Worm (Caenorhabditis elegans) whole organism, young adult: ENCODE results near the gene srh-233.

Experiments
- F10E7.11 ChIP-seq: sonication (generic microtip); optimal IDR thresholded peaks from 2 replicates; lab custom pipeline; 2017; ENCODE audit warnings: mild to moderate bottlenecking, missing genetic modification characterization, moderate library complexity, missing compliant biosample characterization
- F23B12.7 ChIP-seq: sonication (generic microtip); optimal IDR thresholded peaks from 2 replicates; lab custom pipeline; 2017; ENCODE audit warnings: missing genetic modification characterization, mild to moderate bottlenecking, missing compliant biosample characterization, antibody characterized with exemption, moderate library complexity; ENCODE audit not compliant: insufficient read depth
- Y56A3A.18 ChIP-seq: fragments of 200-800 bp; sonication (Bioruptor generic); IDR thresholded peaks from 2 replicates; pipeline ENCODE4 v1.3.6; 2022; ENCODE audit warnings: missing genetic modification reagents, missing genetic modification characterization, missing compliant biosample characterization
- Y95B8A.8 ChIP-seq: fragments of 200-800 bp; sonication (Bioruptor generic); IDR thresholded peaks from 2 replicates; pipeline ENCODE4 v1.3.6; 2022; ENCODE audit warnings: missing genetic modification reagents, missing genetic modification characterization, missing compliant biosample characterization
- attf-5 ChIP-seq: fragments of 200-800 bp; sonication (Bioruptor generic); optimal IDR thresholded peaks from 2 replicates; lab custom pipeline; 2018; ENCODE audit warnings: mild to moderate bottlenecking, missing genetic modification characterization, missing compliant biosample characterization
- attf-6 ChIP-seq: fragments of 200-800 bp; sonication (Bioruptor generic); IDR thresholded peaks from 2 replicates; pipeline ENCODE4 v1.3.6; 2022; ENCODE audit warnings: missing genetic modification reagents, missing genetic modification characterization, missing compliant biosample characterization
- bed-1 ChIP-seq: fragments of 200-800 bp; sonication (Bioruptor generic); IDR thresholded peaks from 2 replicates; pipeline ENCODE4 v1.3.6; 2022; ENCODE audit warnings: missing genetic modification reagents, missing genetic modification characterization, missing compliant biosample characterization
- ceh-40 ChIP-seq: fragments of 200-800 bp; sonication (Bioruptor generic); IDR thresholded peaks from 2 replicates; pipeline ENCODE4 v1.3.6; 2022; ENCODE audit warnings: missing genetic modification characterization, missing compliant biosample characterization
- dox-1 ChIP-seq: fragments of 200-800 bp; sonication (Bioruptor generic); IDR thresholded peaks from 2 replicates; pipeline ENCODE4 v1.3.6; 2022; ENCODE audit warnings: missing genetic modification reagents, missing genetic modification characterization, missing compliant biosample characterization
- egrh-3 ChIP-seq: fragments of 200-800 bp; sonication (Bioruptor generic); IDR thresholded peaks from 2 replicates; pipeline ENCODE4 v1.3.6; 2022; ENCODE audit warnings: missing genetic modification reagents, missing genetic modification characterization, missing compliant biosample characterization
- ets-4 ChIP-seq: fragments of 200-800 bp; sonication (Bioruptor generic); optimal IDR thresholded peaks from 2 replicates; lab custom pipeline; 2018; ENCODE audit warnings: mild to moderate bottlenecking, missing genetic modification characterization, missing compliant biosample characterization
- hlh-12 ChIP-seq: sonication (generic microtip); optimal IDR thresholded peaks from 2 replicates; lab custom pipeline; 2016; ENCODE audit warnings: missing genetic modification characterization, missing compliant biosample characterization
- let-526 ChIP-seq: fragments of 200-800 bp; sonication (Bioruptor generic); IDR thresholded peaks from 2 replicates; pipeline ENCODE4 v1.3.6; 2022; ENCODE audit warnings: missing genetic modification reagents, missing genetic modification characterization, missing compliant biosample characterization
- lin-26 ChIP-seq: fragments of 200-800 bp; sonication (Bioruptor generic); IDR thresholded peaks from 2 replicates; pipeline ENCODE4 v1.3.6; 2022; ENCODE audit warnings: missing genetic modification reagents, missing genetic modification characterization, missing compliant biosample characterization
- madf-3 ChIP-seq: fragments of 200-800 bp; sonication (Bioruptor generic); IDR thresholded peaks from 2 replicates; pipeline ENCODE4 v1.3.6; 2022; ENCODE audit warnings: missing genetic modification reagents, missing genetic modification characterization, missing compliant biosample characterization
- mel-28 ChIP-seq: sonication (generic microtip); optimal IDR thresholded peaks from 2 replicates; lab custom pipeline; 2016; ENCODE audit warnings: borderline replicate concordance, mild to moderate bottlenecking, missing genetic modification characterization, missing compliant biosample characterization
- mes-4 ChIP-seq: sonication (generic microtip); optimal IDR thresholded peaks from 2 replicates; lab custom pipeline; 2016; ENCODE audit warnings: missing genotype, missing genetic modification characterization, missing compliant biosample characterization
- nfya-2 ChIP-seq: fragments of 200-800 bp; sonication (Bioruptor generic); IDR thresholded peaks from 2 replicates; pipeline ENCODE4 v1.3.6; 2022; ENCODE audit warnings: missing genetic modification reagents, missing genetic modification characterization, missing compliant biosample characterization
- pbrm-1 ChIP-seq: fragments of 200-800 bp; sonication (Bioruptor generic); IDR thresholded peaks from 2 replicates; pipeline ENCODE4 v1.3.6; 2022; ENCODE audit warnings: missing genetic modification reagents, missing genetic modification characterization, missing compliant biosample characterization
- rcor-1 ChIP-seq: fragments of 200-800 bp; sonication (Bioruptor generic); IDR thresholded peaks from 2 replicates; pipeline ENCODE4 v1.3.6; 2022; ENCODE audit warnings: missing genetic modification reagents, missing genetic modification characterization, missing compliant biosample characterization
- repo-1 ChIP-seq: sonication (generic microtip); optimal IDR thresholded peaks from 2 replicates; lab custom pipeline; 2017; ENCODE audit warnings: mild to moderate bottlenecking, missing genetic modification characterization, missing compliant biosample characterization
- rpc-1 ChIP-seq, 2 experiments: fragments of 150-350 bp in 1 of 2; sonication (generic microtip) in 1 of 2; optimal IDR thresholded peaks; 2 replicates each; lab custom pipeline; 2014 to 2018; ENCODE audit warnings: missing biosample characterization in 1 of 2, missing genetic modification characterization in 1 of 2, missing genetic modification reagents in 1 of 2, missing genotype in 1 of 2
- sdz-38 ChIP-seq: sonication (generic microtip); optimal IDR thresholded peaks from 2 replicates; lab custom pipeline; 2016; ENCODE audit warnings: missing genotype, missing genetic modification characterization, missing compliant biosample characterization
- snpc-4 ChIP-seq, 5 experiments: fragments of 150-350 bp in 1 of 5; sonication (generic microtip) in 4 of 5; optimal IDR thresholded peaks; 2 replicates each; lab custom pipeline; 2014 to 2018; ENCODE audit warnings: missing genetic modification characterization in 5 of 5, missing biosample characterization in 3 of 5, antibody characterized with exemption in 2 of 5, mild to moderate bottlenecking in 2 of 5, missing compliant biosample characterization in 2 of 5, missing genotype in 2 of 5, moderate library complexity in 2 of 5, missing genetic modification reagents in 1 of 5
- somi-1 ChIP-seq: fragments of 200-800 bp; sonication (Bioruptor generic); optimal IDR thresholded peaks from 2 replicates; lab custom pipeline; 2018; ENCODE audit warnings: mild to moderate bottlenecking, missing genetic modification characterization, missing compliant biosample characterization
- tbp1 ChIP-seq: fragments of 200-800 bp; sonication (Bioruptor generic); optimal IDR thresholded peaks from 2 replicates; lab custom pipeline; 2018; ENCODE audit warnings: mild to moderate bottlenecking, missing genetic modification characterization, missing compliant biosample characterization
- tlf-1 ChIP-seq: fragments of 200-800 bp; sonication (Bioruptor generic); optimal IDR thresholded peaks from 2 replicates; lab custom pipeline; 2018; ENCODE audit warnings: mild to moderate bottlenecking, missing genetic modification characterization, missing compliant biosample characterization
- zfh-2 ChIP-seq: fragments of 200-800 bp; sonication (Bioruptor generic); conservative IDR thresholded peaks from 2 replicates; pipeline ENCODE4 v1.3.6; 2022; ENCODE audit warnings: missing genetic modification reagents, missing genetic modification characterization, missing compliant biosample characterization
- zim-3 ChIP-seq: sonication (generic microtip); optimal IDR thresholded peaks from 2 replicates; lab custom pipeline; 2017; ENCODE audit warnings: mild to moderate bottlenecking, missing genetic modification characterization, moderate library complexity, missing compliant biosample characterization
- ztf-25 ChIP-seq: fragments of 200-800 bp; sonication (Bioruptor generic); IDR thresholded peaks from 2 replicates; pipeline ENCODE4 v1.3.6; 2022; ENCODE audit warnings: missing genetic modification reagents, missing genetic modification characterization, missing compliant biosample characterization

srh-233 gene

ce11 chrV:20049065-20049464 lies at the start of gene srh-233:
Gene srh-233, plus strand, starts transcription at chrV:20049365.
- no peak for TF ChIP-seq somi-1 (GFP tag; lab: Kevin White, UChicago)
- no peak for TF ChIP-seq pbrm-1 (GFP tag; lab: Robert Waterston, UW)
- TF ChIP-seq Y56A3A.18 (GFP tag; lab: Robert Waterston, UW): no peak
- TF ChIP-seq zfh-2 (GFP tag; lab: Robert Waterston, UW): no peak
- no peak for TF ChIP-seq rpc-1 (optimal IDR thresholded peaks at IDR 0.05; lab: Kevin White, UChicago)
- no peak for TF ChIP-seq rpc-1 (tag; optimal IDR thresholded peaks at IDR 0.05; lab: Kevin White, UChicago)
- no peak for TF ChIP-seq snpc-4 (GFP tag; optimal IDR thresholded peaks at IDR 0.05; lab: Kevin White, UChicago)
- TF ChIP-seq snpc-4 (tag; optimal IDR thresholded peaks at IDR 0.05; lab: Kevin White, UChicago): no peak
- no peak for TF ChIP-seq mes-4 (tag; lab: Kevin White, UChicago)
- no peak for TF ChIP-seq tbp1
- no peak for TF ChIP-seq attf-6 (GFP tag; lab: Robert Waterston, UW)
- no peak for TF ChIP-seq rcor-1
- TF ChIP-seq bed-1: no peak
- TF ChIP-seq F10E7.11 (tag; lab: Kevin White, UChicago): no peak
- no peak for TF ChIP-seq zim-3 (tag; lab: Kevin White, UChicago)
- no peak for TF ChIP-seq madf-3 (GFP tag; lab: Robert Waterston, UW)

- TF ChIP-seq bed-1 (0 out of 2 replicates have a peak, but pooled peaks have one; percentile 59), tlf-1 (no peak)
Measured at ce11 chrV:19999789-20000188, 49.4 kb upstream of the srh-233 start.

ce11 chrV:20000639-20001038 lies 48.5 kb upstream of the srh-233 start:
- TF ChIP-seq let-526 (GFP tag; lab: Robert Waterston, UW): 0 out of 2 replicates have a peak, but pooled peaks have one; percentile 28
- TF ChIP-seq mel-28: no peak
- TF ChIP-seq zfh-2 (GFP tag; lab: Robert Waterston, UW): peak; percentile 59

- peak; percentile 33; the same call in 1 of the 2 replicates for TF ChIP-seq egrh-3
- TF ChIP-seq zfh-2 (GFP tag; lab: Robert Waterston, UW): peak; percentile 70
- no peak for TF ChIP-seq ceh-40 (GFP tag; lab: Robert Waterston, UW)
Measured at ce11 chrV:20002194-20002593, 47.0 kb upstream of the srh-233 start.

ce11 chrV:20004385-20004784 lies 44.8 kb upstream of the srh-233 start, which contains the start of gene unc-51:
Gene unc-51, minus strand, starts transcription at chrV:20004485.
- TF ChIP-seq nfya-2 (GFP tag; lab: Robert Waterston, UW) (no peak), snpc-4 (GFP tag; optimal IDR thresholded peaks at IDR 0.05; lab: Kevin White, UChicago) (no peak), snpc-4 (tag; optimal IDR thresholded peaks at IDR 0.05; lab: Kevin White, UChicago) (no peak), attf-5 (no peak), dox-1 (GFP tag; lab: Robert Waterston, UW) (no peak), ztf-25 (GFP tag; lab: Robert Waterston, UW) (no peak), sdz-38 (no peak), lin-26 (GFP tag; lab: Robert Waterston, UW) (no peak), F23B12.7 (tag; lab: Kevin White, UChicago) (no peak), repo-1 (tag; lab: Kevin White, UChicago) (no peak), Y95B8A.8 (GFP tag; lab: Robert Waterston, UW) (no peak), ets-4 (GFP tag; lab: Kevin White, UChicago) (no peak), hlh-12 (tag; lab: Kevin White, UChicago) (no peak)
